Worm (Caenorhabditis elegans): ENCODE data around the gene tbc-2.

ce11 chrII:5794195-5794594 lies 33.0 kb downstream of the tbc-2 start, which contains the start of gene acdh-8:
- TF ChIP-seq ZK546.5 (tag; optimal IDR thresholded peaks at IDR 0.05) (no peak), T20F7.1 (GFP tag; optimal IDR thresholded peaks at IDR 0.05) (no peak), Y5F2A.4 (GFP tag; optimal IDR thresholded peaks at IDR 0.05) (no peak), nhr-42 (GFP tag; IDR thresholded peaks at IDR 0.05) (no peak), snpc-4 (tag; optimal IDR thresholded peaks at IDR 0.05) (no peak), fos-1 (tag; optimal IDR thresholded peaks at IDR 0.05) (no peak), pqm-1 (tag; optimal IDR thresholded peaks at IDR 0.05) (no peak), nhr-28 (tag; optimal IDR thresholded peaks at IDR 0.05) (no peak), dmd-9 (GFP tag; IDR thresholded peaks at IDR 0.05) (no peak), zip-2 (tag; optimal IDR thresholded peaks at IDR 0.05) (no peak)
